Fruit fly (Drosophila melanogaster) whole organism, embryonic: ENCODE data around the gene ClC-c.

ENCODE experiments used
- Atf-2 ChIP-seq: fragments of 200-800 bp; sonication (Bioruptor generic); optimal IDR thresholded peaks from 2 replicates; lab custom pipeline; 2016; ENCODE audit warnings: missing biosample characterization, missing genetic modification characterization
- Atf6 ChIP-seq: fragments of 200-800 bp; sonication (Bioruptor generic); IDR thresholded peaks from 2 replicates; pipeline ENCODE4 v1.3.6; 2022; ENCODE audit warnings: missing biosample characterization, missing genetic modification characterization
- CG10321 ChIP-seq: fragments of 200-800 bp; sonication (Bioruptor generic); IDR thresholded peaks from 2 replicates; pipeline ENCODE4 v1.3.6; 2022; ENCODE audit warnings: missing biosample characterization, missing genetic modification characterization
- CG11247 ChIP-seq: fragments of 200-800 bp; sonication (Bioruptor generic); IDR thresholded peaks from 2 replicates; pipeline ENCODE4 v1.3.6; 2022; ENCODE audit warnings: missing biosample characterization, missing genetic modification characterization
- CG13424 ChIP-seq: fragments of 200-800 bp; sonication (Bioruptor generic); optimal IDR thresholded peaks from 2 replicates; lab custom pipeline; 2019; ENCODE audit warnings: missing biosample characterization, mild to moderate bottlenecking, missing genetic modification characterization, moderate library complexity
- CG1602 ChIP-seq: fragments of 200-800 bp; sonication (Bioruptor generic); optimal IDR thresholded peaks from 3 replicates; lab custom pipeline; 2016; ENCODE audit warnings: missing biosample characterization, missing genetic modification characterization
- CG17359 ChIP-seq: fragments of 200-800 bp; sonication (Bioruptor generic); optimal IDR thresholded peaks from 3 replicates; lab custom pipeline; 2018; ENCODE audit warnings: missing biosample characterization, mild to moderate bottlenecking, missing genetic modification characterization, moderate library complexity
- CG1832 ChIP-seq: fragments of 200-800 bp; sonication (Bioruptor generic); optimal IDR thresholded peaks from 2 replicates; lab custom pipeline; 2017; ENCODE audit warnings: missing biosample characterization, mild to moderate bottlenecking, missing genetic modification characterization, inconsistent platforms
- CG31441 ChIP-seq: fragments of 200-800 bp; sonication (Bioruptor generic); IDR thresholded peaks from 2 replicates; pipeline ENCODE4 v1.3.6; 2022; ENCODE audit warnings: missing biosample characterization, missing genetic modification characterization
- CG34224 ChIP-seq: fragments of 200-800 bp; sonication (Bioruptor generic); IDR thresholded peaks from 3 replicates; pipeline ENCODE4 v1.3.6; 2022; ENCODE audit warnings: missing biosample characterization, missing genetic modification characterization; ENCODE audit not compliant: partially characterized antibody
- CG4730 ChIP-seq: fragments of 200-800 bp; sonication (Bioruptor generic); IDR thresholded peaks from 2 replicates; pipeline ENCODE4 v1.3.6; 2022; ENCODE audit warnings: missing biosample characterization, missing genetic modification characterization
- CG4854 ChIP-seq: fragments of 200-800 bp; sonication (Bioruptor generic); optimal IDR thresholded peaks from 2 replicates; lab custom pipeline; 2016; ENCODE audit warnings: missing biosample characterization, missing genetic modification characterization, inconsistent platforms
- CG6683 ChIP-seq: fragments of 200-800 bp; sonication (Bioruptor generic); optimal IDR thresholded peaks from 2 replicates; lab custom pipeline; 2017; ENCODE audit warnings: missing biosample characterization, mild to moderate bottlenecking, missing genetic modification characterization, missing genetic modification reagents
- CG6689 ChIP-seq: fragments of 200-800 bp; sonication (Bioruptor generic); IDR thresholded peaks from 2 replicates; pipeline ENCODE4 v1.3.6; 2022; ENCODE audit warnings: missing biosample characterization, missing genetic modification characterization
- CG6813 ChIP-seq: fragments of 200-800 bp; sonication (Bioruptor generic); optimal IDR thresholded peaks from 2 replicates; lab custom pipeline; 2017; ENCODE audit warnings: missing biosample characterization, missing genetic modification characterization, mild to moderate bottlenecking, moderate library complexity, missing genetic modification reagents
- CG7372 ChIP-seq: fragments of 200-800 bp; sonication (Bioruptor generic); IDR thresholded peaks from 2 replicates; pipeline ENCODE4 v1.3.6; 2022; ENCODE audit warnings: missing biosample characterization, missing genetic modification characterization
- CG7839 ChIP-seq: fragments of 200-800 bp; sonication (Bioruptor generic); optimal IDR thresholded peaks from 3 replicates; lab custom pipeline; 2018; ENCODE audit warnings: missing biosample characterization, mild to moderate bottlenecking, missing genetic modification characterization, moderate library complexity
- Camta ChIP-seq: fragments of 200-800 bp; sonication (Bioruptor generic); optimal IDR thresholded peaks from 2 replicates; lab custom pipeline; 2016; ENCODE audit warnings: missing biosample characterization, missing genetic modification characterization
- Gug ChIP-seq: fragments of 200-800 bp; sonication (Bioruptor generic); IDR thresholded peaks from 4 replicates; pipeline ENCODE4 v1.3.6; 2022; ENCODE audit warnings: missing biosample characterization, missing genetic modification characterization
- H15 ChIP-seq: fragments of 200-800 bp; sonication (Bioruptor generic); IDR thresholded peaks from 3 replicates; pipeline ENCODE4 v1.3.6; 2022; ENCODE audit warnings: missing biosample characterization, missing genetic modification characterization
- Hr51 ChIP-seq, 2 experiments: fragments of 200-800 bp; sonication (Bioruptor generic); optimal IDR thresholded peaks; 2 replicates in 1 of 2; 3 replicates in 1 of 2; lab custom pipeline; 2016 to 2018; ENCODE audit warnings: missing biosample characterization in 2 of 2, missing genetic modification characterization in 2 of 2, mild to moderate bottlenecking in 1 of 2, moderate library complexity in 1 of 2
- Hr78 ChIP-seq, 2 experiments: fragments of 200-800 bp in 1 of 2; fragments of >200 bp in 1 of 2; sonication (Bioruptor generic) in 1 of 2; optimal IDR thresholded peaks; 2 replicates each; lab custom pipeline; 2017 to 2019; ENCODE audit warnings: missing biosample characterization in 2 of 2, missing genetic modification characterization in 2 of 2, mild to moderate bottlenecking in 1 of 2, moderate library complexity in 1 of 2
- MBD-R2 ChIP-seq: fragments of 200-800 bp; sonication (Bioruptor generic); IDR thresholded peaks from 2 replicates; pipeline ENCODE4 v1.3.6; 2022; ENCODE audit warnings: missing biosample characterization, missing genetic modification characterization
- Meics ChIP-seq: fragments of 200-800 bp; sonication (Bioruptor generic); optimal IDR thresholded peaks from 2 replicates; lab custom pipeline; 2017; ENCODE audit warnings: missing biosample characterization, mild to moderate bottlenecking, missing genetic modification characterization
- NC2β ChIP-seq: fragments of 200-800 bp; sonication (Bioruptor generic); optimal IDR thresholded peaks from 2 replicates; lab custom pipeline; 2016; ENCODE audit warnings: missing biosample characterization, missing genetic modification characterization
- Neu2 ChIP-seq: fragments of 200-800 bp; sonication (Bioruptor generic); optimal IDR thresholded peaks from 3 replicates; lab custom pipeline; 2016; ENCODE audit warnings: missing biosample characterization, missing genetic modification characterization, borderline replicate concordance
- Oli ChIP-seq: fragments of 200-800 bp; sonication (Bioruptor generic); optimal IDR thresholded peaks from 2 replicates; lab custom pipeline; 2018; ENCODE audit warnings: missing biosample characterization, mild to moderate bottlenecking, missing genetic modification characterization, moderate library complexity
- Rfx ChIP-seq: fragments of 200-800 bp; sonication (Bioruptor generic); IDR thresholded peaks from 2 replicates; pipeline ENCODE4 v1.3.6; 2022; ENCODE audit warnings: missing biosample characterization, missing genetic modification characterization
- Rx ChIP-seq: fragments of 200-800 bp; sonication (Bioruptor generic); IDR thresholded peaks from 2 replicates; pipeline ENCODE4 v1.3.6; 2022; ENCODE audit warnings: missing biosample characterization, missing genetic modification characterization
- Sin3A ChIP-seq: fragments of >200 bp; optimal IDR thresholded peaks from 2 replicates; lab custom pipeline; 2018
- Six4 ChIP-seq: fragments of 200-800 bp; sonication (Bioruptor generic); optimal IDR thresholded peaks from 2 replicates; lab custom pipeline; 2016; ENCODE audit warnings: missing biosample characterization, missing genetic modification characterization
- Sox100B ChIP-seq: fragments of 200-800 bp; sonication (Bioruptor generic); optimal IDR thresholded peaks from 3 replicates; lab custom pipeline; 2018; ENCODE audit warnings: missing biosample characterization, mild to moderate bottlenecking, missing genetic modification characterization
- Usf ChIP-seq: fragments of 200-800 bp; sonication (Bioruptor generic); optimal IDR thresholded peaks from 2 replicates; lab custom pipeline; 2017; ENCODE audit warnings: missing genotype, missing biosample characterization, missing genetic modification characterization
- Xbp1 ChIP-seq: fragments of 200-800 bp; sonication (Bioruptor generic); optimal IDR thresholded peaks from 3 replicates; lab custom pipeline; 2016; ENCODE audit warnings: missing biosample characterization, mild to moderate bottlenecking, missing genetic modification characterization
- btn ChIP-seq: fragments of 200-800 bp; sonication (Bioruptor generic); optimal IDR thresholded peaks from 2 replicates; lab custom pipeline; 2016; ENCODE audit warnings: missing biosample characterization, missing genetic modification characterization
- cad ChIP-seq: fragments of >200 bp; optimal IDR thresholded peaks from 2 replicates; lab custom pipeline; 2017; ENCODE audit warnings: missing biosample characterization, missing genetic modification characterization
- cas ChIP-seq: fragments of 200-800 bp; sonication (Bioruptor generic); IDR thresholded peaks from 2 replicates; pipeline ENCODE4 v1.3.6; 2022; ENCODE audit warnings: missing biosample characterization, missing genetic modification characterization
- cato ChIP-seq: fragments of 200-800 bp; sonication (Bioruptor generic); optimal IDR thresholded peaks from 2 replicates; lab custom pipeline; 2016; ENCODE audit warnings: missing biosample characterization, missing genetic modification characterization, borderline replicate concordance
- crc ChIP-seq: fragments of 200-800 bp; sonication (Bioruptor generic); optimal IDR thresholded peaks from 2 replicates; lab custom pipeline; 2016; ENCODE audit warnings: missing biosample characterization, missing genetic modification characterization
- gsb ChIP-seq: fragments of 200-800 bp; sonication (Bioruptor generic); IDR thresholded peaks from 2 replicates; pipeline ENCODE4 v1.3.6; 2022; ENCODE audit warnings: missing biosample characterization, missing genetic modification characterization
- kay ChIP-seq: fragments of 200-800 bp; sonication (Bioruptor generic); optimal IDR thresholded peaks from 2 replicates; lab custom pipeline; 2016; ENCODE audit warnings: missing biosample characterization, missing genetic modification characterization
- nerfin-1 ChIP-seq: fragments of 200-800 bp; sonication (Bioruptor generic); optimal IDR thresholded peaks from 3 replicates; lab custom pipeline; 2019; ENCODE audit warnings: missing biosample characterization, mild to moderate bottlenecking, missing genetic modification characterization, moderate library complexity
- pfk ChIP-seq: fragments of 200-800 bp; sonication (Bioruptor generic); optimal IDR thresholded peaks from 2 replicates; lab custom pipeline; 2018; ENCODE audit warnings: missing biosample characterization, mild to moderate bottlenecking, missing genetic modification characterization, moderate library complexity
- pzg ChIP-seq: fragments of 200-800 bp; sonication (Bioruptor generic); optimal IDR thresholded peaks from 3 replicates; lab custom pipeline; 2018; ENCODE audit warnings: missing biosample characterization, mild to moderate bottlenecking, missing genetic modification characterization, moderate library complexity
- schlank ChIP-seq: fragments of 200-800 bp; sonication (Bioruptor generic); optimal IDR thresholded peaks from 2 replicates; lab custom pipeline; 2018; ENCODE audit warnings: missing biosample characterization, mild to moderate bottlenecking, missing genetic modification characterization
- sima ChIP-seq: fragments of 200-800 bp; sonication (Bioruptor generic); optimal IDR thresholded peaks from 2 replicates; lab custom pipeline; 2016; ENCODE audit warnings: missing biosample characterization, missing genetic modification characterization
- slbo ChIP-seq: fragments of 200-800 bp; sonication (Bioruptor generic); IDR thresholded peaks from 2 replicates; pipeline ENCODE4 v1.3.6; 2022; ENCODE audit warnings: missing biosample characterization, missing genetic modification characterization
- slp2 ChIP-seq: fragments of 200-800 bp; sonication (Bioruptor generic); optimal IDR thresholded peaks from 2 replicates; lab custom pipeline; 2016; ENCODE audit warnings: missing biosample characterization, missing genetic modification characterization
- tgo ChIP-seq: fragments of 200-800 bp; sonication (Bioruptor generic); IDR thresholded peaks from 3 replicates; pipeline ENCODE4 v1.3.6; 2022; ENCODE audit warnings: missing biosample characterization, missing genetic modification characterization
- tna ChIP-seq: fragments of 200-800 bp; sonication (Bioruptor generic); IDR thresholded peaks from 2 replicates; pipeline ENCODE4 v1.3.6; 2022; ENCODE audit warnings: missing biosample characterization, missing genetic modification characterization; ENCODE audit not compliant: partially characterized antibody
- usp ChIP-seq: fragments of >200 bp; optimal IDR thresholded peaks from 2 replicates; lab custom pipeline; 2017; ENCODE audit warnings: missing biosample characterization, missing genetic modification characterization
- z ChIP-seq: fragments of 200-800 bp; sonication (Bioruptor generic); IDR thresholded peaks from 3 replicates; pipeline ENCODE4 v1.3.6; 2022; ENCODE audit warnings: missing biosample characterization, missing genetic modification characterization
- zf30C ChIP-seq: fragments of 200-800 bp; sonication (Bioruptor generic); optimal IDR thresholded peaks from 3 replicates; lab custom pipeline; 2018; ENCODE audit warnings: missing biosample characterization, mild to moderate bottlenecking, missing genetic modification characterization

Gene ClC-c

dm6 chr3L:16047105-16047504 lies 43.1 kb upstream of the ClC-c start (continued):
- TF ChIP-seq slp2 (no peak), Atf6 (GFP tag; lab: Robert Waterston, UW) (no peak), CG6689 (GFP tag; lab: Robert Waterston, UW) (no peak), kay (GFP tag; lab: Kevin White, UChicago) (no peak), CG1832 (GFP tag; lab: Kevin White, UChicago) (peak; percentile 59), slbo (GFP tag; lab: Robert Waterston, UW) (no peak), usp (GFP tag; lab: Kevin White, UChicago) (no peak), NC2β (GFP tag; lab: Kevin White, UChicago) (no peak), Camta (no peak), Rx (GFP tag; lab: Robert Waterston, UW) (no peak), CG7372 (GFP tag; lab: Robert Waterston, UW) (no peak), Meics (GFP tag; lab: Kevin White, UChicago) (no peak), nerfin-1 (tag; lab: Kevin White, UChicago) (peak; percentile 7), Six4 (no peak), cato (no peak), CG6813 (GFP tag; lab: Kevin White, UChicago) (no peak), CG4730 (no peak), gsb (GFP tag; lab: Robert Waterston, UW) (no peak), CG10321 (GFP tag; lab: Robert Waterston, UW) (peak; percentile 58), CG17359 (tag; lab: Kevin White, UChicago) (no peak), CG13424 (tag; lab: Kevin White, UChicago) (no peak), Gug (GFP tag; lab: Robert Waterston, UW) (no peak), Atf-2 (GFP tag; lab: Kevin White, UChicago) (no peak), Xbp1 (no peak), zf30C (GFP tag; lab: Kevin White, UChicago) (no peak), sima (GFP tag; lab: Kevin White, UChicago) (no peak), CG34224 (GFP tag; lab: Robert Waterston, UW) (no peak), CG6683 (GFP tag; lab: Kevin White, UChicago) (no peak), MBD-R2 (GFP tag; lab: Robert Waterston, UW) (0 out of 2 replicates have a peak, but pooled peaks have one; percentile 11), tna (GFP tag; lab: Robert Waterston, UW) (no peak), btn (no peak), schlank (no peak), cad (GFP tag; lab: Kevin White, UChicago) (no peak), Neu2 (GFP tag; lab: Kevin White, UChicago) (no peak), Sin3A (lab: Kevin White, UChicago) (no peak), cas (no peak), Hr78 (GFP tag; optimal IDR thresholded peaks at IDR 0.05; lab: Kevin White, UChicago) (no peak), CG7839 (tag; lab: Kevin White, UChicago) (no peak), Hr51 (GFP tag; optimal IDR thresholded peaks at IDR 0.05; lab: Kevin White, UChicago) (no peak), Rfx (GFP tag; lab: Robert Waterston, UW) (no peak), CG11247 (GFP tag; lab: Robert Waterston, UW) (no peak), pfk (GFP tag; lab: Kevin White, UChicago) (no peak), Sox100B (GFP tag; lab: Kevin White, UChicago) (no peak), z (GFP tag; lab: Robert Waterston, UW) (no peak), pzg (GFP tag; lab: Kevin White, UChicago) (no peak), crc (GFP tag; lab: Kevin White, UChicago) (no peak), tgo (GFP tag; lab: Robert Waterston, UW) (no peak), CG31441 (no peak), H15 (no peak), Oli (no peak), CG1602 (GFP tag; lab: Kevin White, UChicago) (no peak), Usf (GFP tag; lab: Kevin White, UChicago) (no peak), CG4854 (GFP tag; lab: Kevin White, UChicago) (no peak)
